Worm (Caenorhabditis elegans) whole organism, L1 larva: ENCODE data around the gene F31D5.2.

ENCODE experiments used
- C04F5.9 ChIP-seq: sonication (generic microtip); optimal IDR thresholded peaks from 2 replicates; lab custom pipeline; 2016; ENCODE audit warnings: missing genetic modification characterization, missing compliant biosample characterization
- F16B12.6 ChIP-seq: fragments of 150-350 bp; optimal IDR thresholded peaks from 2 replicates; lab custom pipeline; 2014; ENCODE audit warnings: missing biosample characterization, missing genetic modification characterization
- alr-1 ChIP-seq: fragments of 200-800 bp; sonication (Bioruptor generic); optimal IDR thresholded peaks from 2 replicates; lab custom pipeline; 2018; ENCODE audit warnings: borderline replicate concordance, mild to moderate bottlenecking, missing genetic modification characterization, missing compliant biosample characterization
- dpl-1 ChIP-seq, 3 experiments: fragments of 150-350 bp in 2 of 3; sonication (generic microtip) in 1 of 3; optimal IDR thresholded peaks; 2 replicates each; lab custom pipeline; 2014 to 2017; ENCODE audit warnings: missing biosample characterization in 3 of 3, missing genetic modification characterization in 3 of 3, missing genetic modification reagents in 3 of 3
- dsc-1 ChIP-seq: sonication (generic microtip); optimal IDR thresholded peaks from 2 replicates; lab custom pipeline; 2016; ENCODE audit warnings: mild to moderate bottlenecking, missing genetic modification characterization, missing compliant biosample characterization
- efl-1 ChIP-seq, 4 experiments: fragments of 150-350 bp; optimal IDR thresholded peaks in 3 of 4; peaks in 1 of 4; 1 replicate in 1 of 4; 2 replicates in 3 of 4; lab custom pipeline; 2014; ENCODE audit warnings: missing biosample characterization in 2 of 4, missing genetic modification characterization in 2 of 4, missing genetic modification reagents in 2 of 4
- efl-3 ChIP-seq: fragments of 200-800 bp; sonication (Bioruptor generic); optimal IDR thresholded peaks from 2 replicates; lab custom pipeline; 2018; ENCODE audit warnings: mild to moderate bottlenecking, missing genetic modification characterization, missing compliant biosample characterization
- egl-13 ChIP-seq: sonication (generic microtip); optimal IDR thresholded peaks from 2 replicates; lab custom pipeline; 2016; ENCODE audit warnings: missing genotype, missing genetic modification reagents, missing genetic modification characterization, missing compliant biosample characterization
- elt-3 ChIP-seq, 6 experiments: fragments of 150-350 bp in 1 of 6; sonication (generic microtip); optimal IDR thresholded peaks; 2 replicates each; lab custom pipeline; 2017 to 2018; ENCODE audit warnings: missing biosample characterization in 6 of 6, missing genetic modification characterization in 6 of 6, inconsistent platforms in 1 of 6
- grh-1 ChIP-seq: fragments of 200-800 bp; sonication (Bioruptor generic); IDR thresholded peaks from 2 replicates; pipeline ENCODE4 v1.3.6; 2022; ENCODE audit warnings: missing genetic modification reagents, missing genetic modification characterization, missing compliant biosample characterization
- hlh-17 ChIP-seq: fragments of 200-800 bp; sonication (Bioruptor generic); optimal IDR thresholded peaks from 2 replicates; lab custom pipeline; 2018; ENCODE audit warnings: missing genetic modification characterization, mild to moderate bottlenecking, missing compliant biosample characterization, moderate library complexity, borderline replicate concordance
- jun-1 ChIP-seq: fragments of 150-350 bp; optimal IDR thresholded peaks from 2 replicates; lab custom pipeline; 2014; ENCODE audit warnings: missing biosample characterization, missing genetic modification reagents, missing genetic modification characterization
- lin-14 ChIP-seq: fragments of 200-800 bp; sonication (Bioruptor generic); optimal IDR thresholded peaks from 2 replicates; lab custom pipeline; 2018; ENCODE audit warnings: mild to moderate bottlenecking, missing genetic modification characterization, moderate library complexity, missing compliant biosample characterization
- lin-35 ChIP-seq, 2 experiments: fragments of 150-350 bp; optimal IDR thresholded peaks; 2 replicates each; lab custom pipeline; 2014; ENCODE audit warnings: missing biosample characterization in 2 of 2, missing genetic modification characterization in 2 of 2, missing genetic modification reagents in 2 of 2
- lin-39 ChIP-seq: fragments of 150-350 bp; optimal IDR thresholded peaks from 2 replicates; lab custom pipeline; 2014; ENCODE audit warnings: missing biosample characterization, missing genetic modification reagents, missing genetic modification characterization
- lir-3 ChIP-seq: sonication (generic microtip); optimal IDR thresholded peaks from 2 replicates; lab custom pipeline; 2016; ENCODE audit warnings: mild to moderate bottlenecking, missing genetic modification characterization, moderate library complexity, missing compliant biosample characterization; ENCODE audit not compliant: poor library complexity
- lsy-2 ChIP-seq, 2 experiments: fragments of 150-350 bp; optimal IDR thresholded peaks; 2 replicates each; lab custom pipeline; 2014; ENCODE audit warnings: missing biosample characterization in 2 of 2, missing genetic modification characterization in 2 of 2
- nhr-20 ChIP-seq: sonication (generic microtip); optimal IDR thresholded peaks from 2 replicates; lab custom pipeline; 2016; ENCODE audit warnings: mild to moderate bottlenecking, missing genetic modification characterization, missing compliant biosample characterization
- nhr-237 ChIP-seq: fragments of 150-350 bp; optimal IDR thresholded peaks from 2 replicates; lab custom pipeline; 2014; ENCODE audit warnings: missing biosample characterization, missing genetic modification characterization
- nhr-28 ChIP-seq: fragments of 150-350 bp; optimal IDR thresholded peaks from 2 replicates; lab custom pipeline; 2014; ENCODE audit warnings: missing biosample characterization, missing genetic modification characterization
- nhr-77 ChIP-seq: fragments of 150-350 bp; optimal IDR thresholded peaks from 2 replicates; lab custom pipeline; 2014; ENCODE audit warnings: missing biosample characterization, missing genetic modification characterization
- pag-3 ChIP-seq: sonication (generic microtip); optimal IDR thresholded peaks from 2 replicates; lab custom pipeline; 2017; ENCODE audit warnings: missing genetic modification characterization, mild to moderate bottlenecking, missing compliant biosample characterization, antibody characterized with exemption, borderline replicate concordance; ENCODE audit not compliant: insufficient read depth
- pqm-1 ChIP-seq: sonication (generic microtip); optimal IDR thresholded peaks from 3 replicates; lab custom pipeline; 2017; ENCODE audit warnings: missing biosample characterization, missing genetic modification characterization
- rnt-1 ChIP-seq: sonication (generic microtip); optimal IDR thresholded peaks from 2 replicates; lab custom pipeline; 2016; ENCODE audit warnings: mild to moderate bottlenecking, missing genetic modification characterization, moderate library complexity, missing compliant biosample characterization
- skn-1 ChIP-seq: fragments of 150-350 bp; optimal IDR thresholded peaks from 2 replicates; lab custom pipeline; 2014; ENCODE audit warnings: missing biosample characterization, missing genetic modification characterization
- sptf-1 ChIP-seq: fragments of 150-350 bp; optimal IDR thresholded peaks from 2 replicates; lab custom pipeline; 2014; ENCODE audit warnings: missing biosample characterization, missing genetic modification characterization
- sup-37 ChIP-seq: fragments of 200-800 bp; sonication (Bioruptor generic); optimal IDR thresholded peaks from 2 replicates; lab custom pipeline; 2018; ENCODE audit warnings: mild to moderate bottlenecking, missing genetic modification characterization, missing compliant biosample characterization
- tbx-2 ChIP-seq: sonication (generic microtip); optimal IDR thresholded peaks from 2 replicates; lab custom pipeline; 2016; ENCODE audit warnings: missing genetic modification characterization, missing compliant biosample characterization
- unc-62 ChIP-seq: fragments of 150-350 bp; optimal IDR thresholded peaks from 2 replicates; lab custom pipeline; 2014; ENCODE audit warnings: missing biosample characterization, missing genetic modification reagents, missing genetic modification characterization
- vab-15 ChIP-seq: sonication (generic microtip); optimal IDR thresholded peaks from 2 replicates; lab custom pipeline; 2017; ENCODE audit warnings: missing genotype, mild to moderate bottlenecking, missing genetic modification characterization, missing compliant biosample characterization
- zag-1 ChIP-seq: fragments of 150-350 bp; optimal IDR thresholded peaks from 2 replicates; lab custom pipeline; 2014; ENCODE audit warnings: missing biosample characterization, missing genetic modification characterization

F31D5.2 gene

DNA sequence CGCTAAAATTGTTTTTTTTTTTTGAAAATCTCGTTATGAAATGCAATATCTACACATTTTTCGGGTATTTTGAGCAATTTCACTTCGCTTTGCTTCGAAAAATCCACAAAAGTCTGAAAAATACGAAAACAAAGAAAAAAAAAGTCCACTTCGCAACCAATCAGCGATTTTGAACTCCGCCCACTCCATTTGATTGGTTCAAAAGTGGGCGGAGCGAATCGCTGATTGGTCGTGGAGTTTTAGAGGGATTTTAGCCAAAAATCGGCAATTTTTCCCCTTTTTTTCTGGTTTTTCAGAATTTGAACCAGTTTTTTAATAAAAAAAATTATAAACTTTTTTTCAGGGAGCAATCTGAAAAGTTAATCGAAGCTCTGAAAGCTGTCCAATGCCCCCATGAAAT is 23.5 kb downstream of the F31D5.2 start:
- TF ChIP-seq efl-1 (optimal IDR thresholded peaks at IDR 0.05; lab: Kevin White, UChicago) = no peak
- TF ChIP-seq efl-1 (GFP tag; optimal IDR thresholded peaks at IDR 0.05 in 1 of 2; lab: Kevin White, UChicago) = peak in 1 of 2 experiments; percentile 21
- TF ChIP-seq grh-1 = no peak
- no peak for TF ChIP-seq skn-1 (tag; lab: Kevin White, UChicago)
- TF ChIP-seq F16B12.6 (tag; lab: Kevin White, UChicago) = no peak
- TF ChIP-seq lir-3 (tag; lab: Kevin White, UChicago) = no peak
- TF ChIP-seq lsy-2 (tag; optimal IDR thresholded peaks at IDR 0.05; lab: Kevin White, UChicago) = no peak

ce11 chrII:4244959-4245358 is 29.5 kb downstream of the F31D5.2 start:
- TF ChIP-seq pqm-1 (tag; lab: Kevin White, UChicago) = no peak
- TF ChIP-seq nhr-237 (tag; lab: Kevin White, UChicago) = no peak
- TF ChIP-seq nhr-20 (tag; lab: Kevin White, UChicago) = no peak

DNA sequence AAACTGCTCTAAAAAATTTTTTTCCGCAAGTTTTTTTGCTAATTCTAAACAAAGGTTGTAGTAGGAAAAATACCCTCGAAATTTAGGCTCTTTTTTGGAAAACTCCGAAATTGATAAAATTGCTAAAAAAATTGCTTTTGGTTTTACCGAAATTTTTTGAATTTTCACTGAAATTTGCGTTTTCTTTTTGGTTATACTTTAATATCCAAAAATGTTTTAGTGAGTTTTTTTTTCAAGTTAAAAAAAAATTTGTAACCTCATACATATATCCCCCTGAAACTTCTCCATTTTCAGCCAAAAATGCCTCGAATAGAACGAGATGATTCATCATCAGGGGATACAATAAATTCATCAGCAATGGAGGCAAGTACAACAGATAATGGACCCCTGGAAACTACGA is 31.5 kb downstream of the F31D5.2 start, which contains the start of gene gpa-11:
Gene gpa-11 (plus strand): TSS at position 301 of the 400 bp plus-strand sequence.
- TF ChIP-seq jun-1 (no peak), nhr-28 (tag; lab: Kevin White, UChicago) (no peak), alr-1 (tag; lab: Kevin White, UChicago) (no peak), rnt-1 (no peak), lin-39 (no peak)

- no peak for TF ChIP-seq sptf-1 (tag; lab: Kevin White, UChicago)
- no peak for TF ChIP-seq elt-3 (tag; optimal IDR thresholded peaks at IDR 0.05; lab: Kevin White, UChicago)
Measured at ce11 chrII:4256541-4257001, 41.2 kb downstream of the F31D5.2 start, which contains the start of gene C16A11.7. Gene C16A11.7 (minus strand): TSS chrII:4256951.

ce11 chrII:4258683-4259082 is 43.3 kb downstream of the F31D5.2 start, which contains the start of gene clec-135:
Gene clec-135 (minus strand): TSS chrII:4258783.
- TF ChIP-seq pag-3 (tag; lab: Kevin White, UChicago) = no peak
- no peak for TF ChIP-seq dpl-1 (GFP tag; optimal IDR thresholded peaks at IDR 0.05; lab: Kevin White, UChicago)
- no peak for TF ChIP-seq tbx-2
- no peak for TF ChIP-seq nhr-77 (tag; lab: Kevin White, UChicago)
- no peak for TF ChIP-seq lin-14 (GFP tag; lab: Kevin White, UChicago)
- TF ChIP-seq lsy-2 (tag; optimal IDR thresholded peaks at IDR 0.05; lab: Kevin White, UChicago) = no peak
- no peak for TF ChIP-seq grh-1
- no peak for TF ChIP-seq lir-3 (tag; lab: Kevin White, UChicago)
- TF ChIP-seq hlh-17 (GFP tag; lab: Kevin White, UChicago) = no peak
- no peak for TF ChIP-seq dsc-1 (tag; lab: Kevin White, UChicago)
- TF ChIP-seq zag-1 = no peak

ce11 chrII:4267711-4268110 is 52.3 kb downstream of the F31D5.2 start:
- no peak for TF ChIP-seq unc-62 (GFP tag; lab: Kevin White, UChicago)
- no peak for TF ChIP-seq vab-15
- no peak for TF ChIP-seq nhr-28 (tag; lab: Kevin White, UChicago)
- no peak for TF ChIP-seq rnt-1
- no peak for TF ChIP-seq C04F5.9 (tag; lab: Kevin White, UChicago)
- no peak for TF ChIP-seq lin-35 (GFP tag; optimal IDR thresholded peaks at IDR 0.05; lab: Kevin White, UChicago)
- TF ChIP-seq sup-37 (GFP tag; lab: Kevin White, UChicago) = no peak
- no peak for TF ChIP-seq egl-13 (tag; lab: Kevin White, UChicago)
- no peak for TF ChIP-seq efl-3 (GFP tag; lab: Kevin White, UChicago)
